Fruit fly (Drosophila melanogaster): Measurements from ENCODE around the gene CG15186.

CG15186 gene

DNA sequence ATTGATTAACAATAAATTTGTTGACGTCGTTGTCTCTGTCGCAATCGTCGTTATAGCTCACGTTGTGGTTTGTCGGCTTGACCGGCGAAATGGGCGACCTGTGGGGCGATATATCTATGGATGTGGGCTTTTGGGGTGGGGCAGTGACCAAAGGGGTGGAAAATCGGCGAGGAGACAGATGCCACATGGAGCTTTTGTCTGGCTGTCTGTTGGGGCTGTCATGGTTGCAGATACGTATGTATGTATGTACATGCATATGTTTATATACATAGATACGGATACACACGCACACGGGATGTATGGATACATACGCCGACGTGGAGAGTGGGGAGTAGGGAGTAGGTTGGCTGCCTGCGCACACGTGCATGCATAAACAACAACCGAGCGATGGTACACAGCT lies 42.9 kb upstream of the CG15186 start:
- TF ChIP-seq CG8159 (tag; optimal IDR thresholded peaks at IDR 0.05) (no peak), D1 (tag; optimal IDR thresholded peaks at IDR 0.05) (no peak), Pif1A (GFP tag; optimal IDR thresholded peaks at IDR 0.05) (no peak), CG14655 (GFP tag; optimal IDR thresholded peaks at IDR 0.05) (no peak), CG32121 (GFP tag; IDR thresholded peaks at IDR 0.05) (no peak), CG17806 (tag; optimal IDR thresholded peaks at IDR 0.05) (no peak), Pif1B (GFP tag; optimal IDR thresholded peaks at IDR 0.05) (no peak), CG8301 (tag; optimal IDR thresholded peaks at IDR 0.05) (no peak), Ets98B (GFP tag; IDR thresholded peaks at IDR 0.05) (no peak), CG9948 (tag; optimal IDR thresholded peaks at IDR 0.05) (no peak), CG13204 (GFP tag; optimal IDR thresholded peaks at IDR 0.05) (no peak), CG12605 (GFP tag; IDR thresholded peaks at IDR 0.05) (no peak), CG15710 (tag; optimal IDR thresholded peaks at IDR 0.05) (no peak), fd96Ca (GFP tag; IDR thresholded peaks at IDR 0.05) (no peak), Snoo (tag; optimal IDR thresholded peaks at IDR 0.05) (no peak), CG10348 (GFP tag; IDR thresholded peaks at IDR 0.05) (no peak)

DNA sequence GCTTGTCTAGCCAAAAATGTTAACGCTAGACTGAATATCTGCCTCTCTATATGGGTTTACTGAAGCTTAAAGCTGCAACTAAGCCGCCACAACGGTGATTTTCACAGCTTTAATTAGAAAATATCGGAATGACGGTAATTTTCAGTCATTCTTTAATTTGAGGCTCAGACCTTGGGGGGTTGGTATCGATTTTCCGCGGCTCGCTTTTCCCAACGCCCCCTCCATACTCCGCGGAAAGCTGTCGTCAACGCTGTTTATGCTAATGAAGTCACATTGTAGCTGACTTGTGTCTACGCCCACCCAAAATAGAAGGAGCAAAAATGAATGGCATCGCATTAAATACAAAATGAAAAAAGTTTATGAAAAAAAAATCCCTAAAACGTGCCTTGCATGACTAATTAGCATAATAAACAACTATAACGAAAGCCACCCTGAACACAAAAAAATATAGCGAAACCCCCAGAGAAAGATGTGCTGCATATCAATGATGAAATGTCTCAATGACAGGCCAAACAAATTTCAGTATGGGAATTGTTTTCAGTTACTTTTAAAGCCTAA lies 42.3 kb upstream of the CG15186 start:
- no peak for TF ChIP-seq rn (GFP tag; IDR thresholded peaks at IDR 0.05)
- no peak for TF ChIP-seq Ets98B (GFP tag; IDR thresholded peaks at IDR 0.05)
- TF ChIP-seq CG34367 (tag; optimal IDR thresholded peaks at IDR 0.05) = no peak
- no peak for TF ChIP-seq CG8301 (tag; optimal IDR thresholded peaks at IDR 0.05)
- TF ChIP-seq Pif1A (GFP tag; optimal IDR thresholded peaks at IDR 0.05) = no peak
- TF ChIP-seq CG14655 (GFP tag; optimal IDR thresholded peaks at IDR 0.05) = no peak
- TF ChIP-seq gl (tag; optimal IDR thresholded peaks at IDR 0.05) = no peak

DNA sequence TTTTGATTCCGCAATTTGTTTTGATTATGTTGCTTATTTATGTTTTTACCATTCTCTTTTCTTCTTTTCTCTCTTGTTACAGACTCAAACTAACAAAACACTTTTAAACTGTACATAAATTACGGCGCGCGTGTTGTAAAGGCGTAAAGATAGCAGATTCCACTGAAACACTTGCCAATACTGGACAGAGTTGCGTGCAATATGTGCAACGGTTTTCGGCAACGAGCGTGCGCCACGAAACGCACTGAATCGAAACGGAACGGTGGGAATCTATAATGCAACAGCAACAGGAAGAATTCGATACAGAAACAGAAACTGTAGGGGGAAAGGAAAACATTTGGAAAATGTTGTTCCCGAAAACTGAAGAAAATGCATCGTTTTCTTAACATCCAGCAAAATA lies 41.5 kb upstream of the CG15186 start:
- no peak for TF ChIP-seq CG17806 (tag; optimal IDR thresholded peaks at IDR 0.05)
- no peak for TF ChIP-seq CG10348 (GFP tag; IDR thresholded peaks at IDR 0.05)
- no peak for TF ChIP-seq gl (tag; optimal IDR thresholded peaks at IDR 0.05)
- TF ChIP-seq Snoo (tag; optimal IDR thresholded peaks at IDR 0.05) = no peak
- no peak for TF ChIP-seq CG13204 (GFP tag; optimal IDR thresholded peaks at IDR 0.05)
- TF ChIP-seq CG4496 (GFP tag; IDR thresholded peaks at IDR 0.05) = no peak
- no peak for TF ChIP-seq fd96Ca (GFP tag; IDR thresholded peaks at IDR 0.05)
- no peak for TF ChIP-seq Pif1A (GFP tag; optimal IDR thresholded peaks at IDR 0.05)
- TF ChIP-seq CG9948 (tag; optimal IDR thresholded peaks at IDR 0.05) = no peak
- TF ChIP-seq Ets98B (GFP tag; IDR thresholded peaks at IDR 0.05) = no peak
- no peak for TF ChIP-seq EcR (GFP tag; optimal IDR thresholded peaks at IDR 0.05)

DNA sequence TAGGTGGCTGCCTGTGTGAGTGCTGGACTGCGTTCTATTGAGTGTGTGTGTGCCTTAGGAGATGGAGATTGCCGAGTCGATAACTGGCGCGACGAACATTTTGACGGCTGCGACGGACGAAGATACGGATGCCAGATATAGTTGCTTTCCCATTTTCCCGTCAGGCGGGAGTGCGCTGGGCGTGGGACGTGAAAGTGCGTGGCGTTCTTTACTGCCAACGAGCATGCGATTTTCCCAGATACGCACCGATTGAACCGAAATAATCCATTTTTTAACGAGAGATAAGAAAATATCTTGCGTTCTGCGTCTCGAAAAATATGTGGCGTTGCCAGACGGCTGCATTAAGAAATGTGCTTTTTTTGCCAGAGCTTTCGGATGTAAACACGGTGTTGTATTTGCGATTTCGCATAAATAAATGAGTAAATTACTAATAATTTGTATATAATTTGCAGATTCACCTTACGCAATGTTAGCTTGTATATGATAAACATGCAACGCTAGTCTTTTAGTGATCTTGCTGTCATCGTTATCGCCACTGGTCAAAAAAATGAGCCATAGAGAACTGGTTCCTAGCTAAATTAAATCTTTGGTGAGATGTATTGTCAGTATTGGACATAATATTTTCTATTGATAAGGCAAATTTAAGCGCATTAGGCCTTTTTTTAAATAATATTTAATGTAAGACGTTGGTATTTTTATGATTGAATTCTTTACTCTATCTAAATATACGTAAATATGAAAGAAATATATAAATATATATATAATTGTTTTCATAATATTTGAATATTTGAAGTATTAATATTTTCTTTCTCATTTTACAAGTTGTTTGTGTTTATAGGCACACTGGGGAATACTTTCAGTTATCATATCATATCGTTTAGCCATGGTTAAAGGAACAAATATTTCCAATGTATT lies 21.7 kb upstream of the CG15186 start, which contains the start of gene CG9727:
Gene CG9727, minus strand, starts transcription at position 537 of the 915 bp plus-strand sequence.
- TF ChIP-seq CG4496 (GFP tag; IDR thresholded peaks at IDR 0.05) = 0 out of 3 replicates have a peak, but pooled peaks have one; percentile 14
- no peak for TF ChIP-seq CG9948 (tag; optimal IDR thresholded peaks at IDR 0.05)

DNA sequence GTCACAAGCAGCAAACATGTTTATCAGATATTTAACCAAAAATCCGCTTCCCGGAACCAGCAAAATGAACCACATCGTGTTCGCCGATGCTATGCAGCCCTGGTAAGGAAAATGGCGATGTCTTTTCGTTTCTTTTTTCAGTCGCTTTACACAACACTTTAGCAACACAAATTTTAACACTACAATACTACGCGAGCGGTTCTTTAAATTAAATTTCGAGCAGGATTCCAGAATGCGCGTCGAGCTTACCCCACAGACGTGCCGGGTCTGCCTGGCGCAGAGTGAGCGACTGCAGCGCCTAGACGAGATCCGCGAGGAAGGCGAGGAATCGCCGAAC lies 21.1 kb upstream of the CG15186 start, which contains the start of gene Zif:
Gene Zif, plus strand, starts transcription at position 34 of the 337 bp plus-strand sequence.
- TF ChIP-seq CG4496 (GFP tag; IDR thresholded peaks at IDR 0.05) = peak; percentile 76
- TF ChIP-seq gl (tag; optimal IDR thresholded peaks at IDR 0.05) = peak; percentile 30
- no peak for TF ChIP-seq CG10348 (GFP tag; IDR thresholded peaks at IDR 0.05)
- peak; percentile 26; the same call in 1 of the 2 replicates for TF ChIP-seq CG32121 (GFP tag; IDR thresholded peaks at IDR 0.05)
- TF ChIP-seq CG9948 (tag; optimal IDR thresholded peaks at IDR 0.05) = no peak
- TF ChIP-seq Snoo (tag; optimal IDR thresholded peaks at IDR 0.05) = peak; percentile 46

DNA sequence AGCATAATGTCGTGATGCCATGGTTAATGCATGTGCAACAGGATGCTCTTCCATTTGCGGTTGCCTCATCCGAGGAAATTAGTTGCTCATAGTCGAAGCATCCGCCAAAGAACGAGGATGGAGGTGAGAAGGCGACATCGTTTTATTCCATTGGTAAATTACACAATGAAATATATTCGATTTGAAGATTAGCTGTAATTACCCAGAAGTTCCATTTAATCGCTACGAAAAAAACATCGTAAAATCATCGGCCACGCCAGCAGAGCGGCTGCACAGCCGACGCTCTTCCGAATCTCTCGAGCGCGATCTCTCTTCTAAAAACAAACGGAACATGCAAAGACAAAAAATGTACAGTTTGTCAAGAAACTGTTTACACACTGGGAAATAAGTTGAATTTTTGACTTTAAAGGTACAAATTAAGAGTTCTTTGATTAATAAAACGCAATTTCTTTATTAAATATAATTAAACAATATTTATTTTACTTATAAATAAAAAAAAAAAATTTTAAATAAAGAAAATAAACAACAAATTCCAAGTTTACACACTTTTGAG lies 17.4 kb upstream of the CG15186 start:
- TF ChIP-seq CG14655 (GFP tag; optimal IDR thresholded peaks at IDR 0.05) = no peak
- no peak for TF ChIP-seq CG15710 (tag; optimal IDR thresholded peaks at IDR 0.05)
- TF ChIP-seq CG32121 (GFP tag; IDR thresholded peaks at IDR 0.05) = no peak
- TF ChIP-seq gl (tag; optimal IDR thresholded peaks at IDR 0.05) = no peak
- TF ChIP-seq Pif1B (GFP tag; optimal IDR thresholded peaks at IDR 0.05) = no peak
- TF ChIP-seq CG34367 (tag; optimal IDR thresholded peaks at IDR 0.05) = no peak
- no peak for TF ChIP-seq CG8159 (tag; optimal IDR thresholded peaks at IDR 0.05)
- no peak for TF ChIP-seq D1 (tag; optimal IDR thresholded peaks at IDR 0.05)
- TF ChIP-seq CG4496 (GFP tag; IDR thresholded peaks at IDR 0.05) = no peak
- no peak; the same call in 2 of the 3 replicates for TF ChIP-seq fd96Ca (GFP tag; IDR thresholded peaks at IDR 0.05)
- TF ChIP-seq CG13204 (GFP tag; optimal IDR thresholded peaks at IDR 0.05) = no peak
- TF ChIP-seq CG17806 (tag; optimal IDR thresholded peaks at IDR 0.05) = no peak
- no peak for TF ChIP-seq CG12605 (GFP tag; IDR thresholded peaks at IDR 0.05)
- TF ChIP-seq CG8301 (tag; optimal IDR thresholded peaks at IDR 0.05) = no peak
- no peak for TF ChIP-seq CG10348 (GFP tag; IDR thresholded peaks at IDR 0.05)
- TF ChIP-seq Snoo (tag; optimal IDR thresholded peaks at IDR 0.05) = no peak
- no peak for TF ChIP-seq rn (GFP tag; IDR thresholded peaks at IDR 0.05)
- TF ChIP-seq CG9948 (tag; optimal IDR thresholded peaks at IDR 0.05) = no peak
- TF ChIP-seq EcR (GFP tag; optimal IDR thresholded peaks at IDR 0.05) = no peak
- TF ChIP-seq Ets98B (GFP tag; IDR thresholded peaks at IDR 0.05) = no peak

All from whole organism, pupa.